Fruit fly (Drosophila melanogaster): Measurements from ENCODE around the gene lcs.
A peak's percentile ranks its signal among the peaks of the same experiment; 100 is the strongest.

The lcs gene

DNA sequence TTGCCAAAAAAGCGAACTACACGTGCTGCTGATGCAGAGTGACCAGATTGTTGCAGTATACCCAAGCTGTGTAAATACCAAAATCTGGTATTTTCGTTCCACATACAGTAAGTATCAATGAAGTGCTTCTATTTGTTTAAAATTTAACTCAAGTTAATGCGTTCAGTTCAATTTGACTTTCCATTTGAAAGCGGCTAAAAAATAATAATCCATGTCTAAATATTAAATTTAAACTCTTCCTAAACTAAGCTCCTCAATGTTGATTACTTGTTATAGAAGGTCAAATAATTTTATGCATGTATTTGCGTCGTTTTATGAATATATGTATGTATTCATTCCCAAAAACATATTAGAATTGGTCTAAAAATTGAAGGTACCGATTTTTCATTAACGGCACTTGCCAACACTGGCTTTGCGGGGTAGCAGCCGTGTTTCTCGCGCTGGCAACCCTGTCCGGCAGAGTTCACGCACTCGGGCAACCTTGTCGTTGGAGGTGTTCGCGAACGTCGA, 47.3 kb downstream of the lcs start, which contains the start of the genes peng and sol (continued):
- TF ChIP-seq D19B (GFP tag; optimal IDR thresholded peaks at IDR 0.05), result peak; percentile 42
- 0 out of 2 replicates have a peak, but pooled peaks have one; percentile 4 for TF ChIP-seq sens-2 (GFP tag; IDR thresholded peaks at IDR 0.05)
- no peak for TF ChIP-seq NC2α (GFP tag; optimal IDR thresholded peaks at IDR 0.05)
- TF ChIP-seq CG1792 (GFP tag; optimal IDR thresholded peaks at IDR 0.05), result peak; percentile 14
- peak; percentile 72 for TF ChIP-seq sob (GFP tag; IDR thresholded peaks at IDR 0.05)
- peak; percentile 59 for TF ChIP-seq pnt (GFP tag; optimal IDR thresholded peaks at IDR 0.05)
- peak; percentile 50 for TF ChIP-seq twi (tag; optimal IDR thresholded peaks at IDR 0.05)
- TF ChIP-seq Asciz (GFP tag; optimal IDR thresholded peaks at IDR 0.05), result no peak
- peak; percentile 67 for TF ChIP-seq HLH54F (GFP tag; optimal IDR thresholded peaks at IDR 0.05)
- no peak for TF ChIP-seq h (optimal IDR thresholded peaks at IDR 0.05)
- no peak for TF ChIP-seq CG1024 (GFP tag; IDR thresholded peaks at IDR 0.05)
- TF ChIP-seq odd (GFP tag; optimal IDR thresholded peaks at IDR 0.05), result peak; percentile 24
- TF ChIP-seq CG6813 (GFP tag; optimal IDR thresholded peaks at IDR 0.05), result peak; percentile 30
- peak; percentile 77 for TF ChIP-seq CG1602 (GFP tag; optimal IDR thresholded peaks at IDR 0.05)
- peak; percentile 68 for TF ChIP-seq CG15269 (tag; optimal IDR thresholded peaks at IDR 0.05)
- peak; percentile 73 for TF ChIP-seq CG6791 (GFP tag; IDR thresholded peaks at IDR 0.05; ENCODE audit: partially characterized antibody)
- peak; percentile 42; the same call in 1 of the 2 replicates for TF ChIP-seq rib (GFP tag; IDR thresholded peaks at IDR 0.05)
- TF ChIP-seq fu2 (GFP tag; optimal IDR thresholded peaks at IDR 0.05), result peak; percentile 65
- peak; percentile 44 for TF ChIP-seq sug (tag; optimal IDR thresholded peaks at IDR 0.05)
- peak; percentile 78 for TF ChIP-seq Antp (GFP tag; optimal IDR thresholded peaks at IDR 0.05)
- no peak for TF ChIP-seq Spps (tag; optimal IDR thresholded peaks at IDR 0.05)
- TF ChIP-seq CG3726 (GFP tag; IDR thresholded peaks at IDR 0.05), result no peak
- TF ChIP-seq Vsx1 (GFP tag; optimal IDR thresholded peaks at IDR 0.05), result no peak
- peak; percentile 71; the same call in 1 of the 2 replicates for TF ChIP-seq CG31441 (GFP tag; IDR thresholded peaks at IDR 0.05)
- TF ChIP-seq tx (GFP tag; optimal IDR thresholded peaks at IDR 0.05), result peak; percentile 65
- peak; percentile 38 for TF ChIP-seq CG8281 (tag; optimal IDR thresholded peaks at IDR 0.05)
- TF ChIP-seq wek (GFP tag; optimal IDR thresholded peaks at IDR 0.05), result no peak
- TF ChIP-seq CG1603 (tag; optimal IDR thresholded peaks at IDR 0.05), result peak; percentile 42
- peak; percentile 57 for TF ChIP-seq Blimp-1 (GFP tag; optimal IDR thresholded peaks at IDR 0.05)
- peak; percentile 53 for TF ChIP-seq CG18764 (GFP tag; optimal IDR thresholded peaks at IDR 0.05)
- TF ChIP-seq seq (GFP tag; IDR thresholded peaks at IDR 0.05), result peak; percentile 53
- TF ChIP-seq CG2712 (tag; optimal IDR thresholded peaks at IDR 0.05), result peak; percentile 65
- TF ChIP-seq croc (GFP tag; conservative IDR thresholded peaks at IDR 0.05), result peak; percentile 22; the same call in 1 of the 3 replicates
- peak; percentile 79 for TF ChIP-seq CG9932 (GFP tag; IDR thresholded peaks at IDR 0.05)
- TF ChIP-seq CG11456 (GFP tag; IDR thresholded peaks at IDR 0.05), result no peak; the same call in 2 of the 3 replicates
- peak; percentile 56 for TF ChIP-seq caup (GFP tag; optimal IDR thresholded peaks at IDR 0.05; ENCODE audit: severe bottlenecking)
- TF ChIP-seq CG13624 (GFP tag; optimal IDR thresholded peaks at IDR 0.05), result peak; percentile 76
- peak; percentile 53 for TF ChIP-seq CG4820 (GFP tag; optimal IDR thresholded peaks at IDR 0.05)
- TF ChIP-seq tap (tag; optimal IDR thresholded peaks at IDR 0.05), result no peak
- TF ChIP-seq ato (GFP tag; IDR thresholded peaks at IDR 0.05; ENCODE audit: partially characterized antibody), result no peak
- peak; percentile 56 for TF ChIP-seq CG30431 (GFP tag; optimal IDR thresholded peaks at IDR 0.05)
- TF ChIP-seq sr (GFP tag; IDR thresholded peaks at IDR 0.05), result no peak
- TF ChIP-seq Neu2 (GFP tag; optimal IDR thresholded peaks at IDR 0.05; ENCODE audit: borderline replicate concordance), result no peak
- peak; percentile 77 for TF ChIP-seq slou (GFP tag; optimal IDR thresholded peaks at IDR 0.05)
- peak; percentile 51; the same call in 1 of the 2 replicates for TF ChIP-seq ssp (GFP tag; IDR thresholded peaks at IDR 0.05)
- TF ChIP-seq lbe (GFP tag; optimal IDR thresholded peaks at IDR 0.05), result peak; percentile 31
- TF ChIP-seq CG17361 (GFP tag; IDR thresholded peaks at IDR 0.05), result peak; percentile 84; the same call in 2 of the 3 replicates
- TF ChIP-seq slp2 (GFP tag; optimal IDR thresholded peaks at IDR 0.05), result peak; percentile 43
- TF ChIP-seq hth (optimal IDR thresholded peaks at IDR 0.05), result no peak
- TF ChIP-seq gfzf (GFP tag; optimal IDR thresholded peaks at IDR 0.05), result peak; percentile 72
- TF ChIP-seq CG18619 (GFP tag; optimal IDR thresholded peaks at IDR 0.05), result peak; percentile 57
